Fruit fly (Drosophila melanogaster): ENCODE data around the gene Mnr.

Gene Mnr

dm6 chrX:21192953-21193352 lies 88.0 kb downstream of the Mnr start, which contains the start of gene ccb:
ccb (plus strand) TSS chrX:21193253.
- TF ChIP-seq fd3F (GFP tag; optimal IDR thresholded peaks at IDR 0.05) (no peak), CG12744 (GFP tag; optimal IDR thresholded peaks at IDR 0.05) (no peak), psq (GFP tag; optimal IDR thresholded peaks at IDR 0.05) (no peak), Jarid2 (GFP tag; optimal IDR thresholded peaks at IDR 0.05) (no peak), dpn (GFP tag; optimal IDR thresholded peaks at IDR 0.05) (no peak), unpg (GFP tag; optimal IDR thresholded peaks at IDR 0.05) (no peak), H2.0 (GFP tag; IDR thresholded peaks at IDR 0.05) (no peak), Hand (GFP tag; optimal IDR thresholded peaks at IDR 0.05) (no peak), cato (GFP tag; optimal IDR thresholded peaks at IDR 0.05; ENCODE audit: borderline replicate concordance) (no peak)

Data from whole organism, embryonic.